Fruit fly (Drosophila melanogaster) whole organism, prepupa: ENCODE measurements around the gene Cp18.

ENCODE experiments used
- CG10631 ChIP-seq: fragments of 200-800 bp; sonication (Bioruptor generic); optimal IDR thresholded peaks from 2 replicates; lab custom pipeline; 2016; ENCODE audit warnings: missing biosample characterization, missing genetic modification characterization
- CG10669 ChIP-seq: fragments of 200-800 bp; sonication (Bioruptor generic); optimal IDR thresholded peaks from 3 replicates; lab custom pipeline; 2018; ENCODE audit warnings: missing biosample characterization, mild to moderate bottlenecking, missing genetic modification characterization, moderate library complexity
- CG11294 ChIP-seq: fragments of 200-800 bp; sonication (Bioruptor generic); IDR thresholded peaks from 2 replicates; pipeline ENCODE4 v1.3.6; 2022; ENCODE audit warnings: missing biosample characterization, missing genetic modification characterization
- CG11762 ChIP-seq: fragments of 200-800 bp; sonication (Bioruptor generic); optimal IDR thresholded peaks from 3 replicates; lab custom pipeline; 2016; ENCODE audit warnings: missing biosample characterization, missing genetic modification characterization; ENCODE audit not compliant: insufficient read depth
- CG11902 ChIP-seq: fragments of 200-800 bp; sonication (Bioruptor generic); optimal IDR thresholded peaks from 3 replicates; lab custom pipeline; 2016; ENCODE audit warnings: missing biosample characterization, missing genetic modification characterization
- CG15336 ChIP-seq: fragments of 200-800 bp; sonication (Bioruptor generic); IDR thresholded peaks from 2 replicates; pipeline ENCODE4 v1.3.6; 2022; ENCODE audit warnings: missing biosample characterization, missing genetic modification characterization
- CG16779 ChIP-seq: fragments of 200-800 bp; sonication (Bioruptor generic); optimal IDR thresholded peaks from 3 replicates; lab custom pipeline; 2017; ENCODE audit warnings: missing biosample characterization, mild to moderate bottlenecking, missing genetic modification characterization
- CG3032 ChIP-seq: fragments of 200-800 bp; optimal IDR thresholded peaks from 2 replicates; lab custom pipeline; 2019; ENCODE audit warnings: missing biosample characterization, mild to moderate bottlenecking, missing genetic modification characterization, moderate library complexity
- CG31627 ChIP-seq: fragments of 200-800 bp; sonication (Bioruptor generic); optimal IDR thresholded peaks from 3 replicates; lab custom pipeline; 2016; ENCODE audit warnings: missing biosample characterization, missing genetic modification characterization
- CG34406 ChIP-seq: fragments of 200-800 bp; sonication (Bioruptor generic); optimal IDR thresholded peaks from 3 replicates; lab custom pipeline; 2016; ENCODE audit warnings: missing biosample characterization, missing genetic modification characterization
- CG3919 ChIP-seq: fragments of 200-800 bp; sonication (Bioruptor generic); optimal IDR thresholded peaks from 3 replicates; lab custom pipeline; 2016; ENCODE audit warnings: missing biosample characterization, missing genetic modification characterization
- CG4318 ChIP-seq: fragments of 200-800 bp; sonication (Bioruptor generic); optimal IDR thresholded peaks from 3 replicates; lab custom pipeline; 2017; ENCODE audit warnings: missing biosample characterization, mild to moderate bottlenecking, missing genetic modification characterization
- CG6163 ChIP-seq: fragments of 200-800 bp; sonication (Bioruptor generic); IDR thresholded peaks from 3 replicates; pipeline ENCODE4 v1.3.6; 2022; ENCODE audit warnings: missing biosample characterization, missing genetic modification characterization
- CG6276 ChIP-seq: fragments of 200-800 bp; sonication (Bioruptor generic); optimal IDR thresholded peaks from 2 replicates; lab custom pipeline; 2017; ENCODE audit warnings: missing biosample characterization, mild to moderate bottlenecking, missing genetic modification characterization
- CG6792 ChIP-seq: fragments of 200-800 bp; sonication (Bioruptor generic); optimal IDR thresholded peaks from 3 replicates; lab custom pipeline; 2016; ENCODE audit warnings: missing biosample characterization, missing genetic modification characterization
- CG6808 ChIP-seq: fragments of 200-800 bp; sonication (Bioruptor generic); optimal IDR thresholded peaks from 3 replicates; lab custom pipeline; 2017; ENCODE audit warnings: missing biosample characterization, missing genetic modification characterization, mild to moderate bottlenecking, moderate library complexity, missing genetic modification reagents
- CG7368 ChIP-seq: fragments of 200-800 bp; sonication (Bioruptor generic); optimal IDR thresholded peaks from 3 replicates; lab custom pipeline; 2016; ENCODE audit warnings: missing biosample characterization, missing genetic modification characterization
- CG8119 ChIP-seq: fragments of 200-800 bp; sonication (Bioruptor generic); IDR thresholded peaks from 3 replicates; pipeline ENCODE4 v1.3.6; 2022; ENCODE audit warnings: missing biosample characterization, missing genetic modification characterization
- CG9139 ChIP-seq: fragments of 200-800 bp; sonication (Bioruptor generic); optimal IDR thresholded peaks from 3 replicates; lab custom pipeline; 2017; ENCODE audit warnings: missing biosample characterization, mild to moderate bottlenecking, missing genetic modification characterization
- Eip75B ChIP-seq: fragments of 200-800 bp; sonication (Bioruptor generic); optimal IDR thresholded peaks from 3 replicates; lab custom pipeline; 2016; ENCODE audit warnings: missing biosample characterization, missing genetic modification characterization
- Eip78C ChIP-seq: fragments of 200-800 bp; sonication (Bioruptor generic); peaks from one replicate; lab custom pipeline; 2016; ENCODE audit warnings: missing biosample characterization, missing genetic modification characterization
- Eip93F ChIP-seq: fragments of 200-800 bp; sonication (Bioruptor generic); optimal IDR thresholded peaks from 2 replicates; lab custom pipeline; 2016; ENCODE audit warnings: missing biosample characterization, mild to moderate bottlenecking, missing genetic modification characterization
- Ets21C ChIP-seq: fragments of 200-800 bp; sonication (Bioruptor generic); optimal IDR thresholded peaks from 3 replicates; lab custom pipeline; 2016; ENCODE audit warnings: missing biosample characterization, missing genetic modification characterization
- Ets96B ChIP-seq: fragments of 200-800 bp; optimal IDR thresholded peaks from 2 replicates; lab custom pipeline; 2019; ENCODE audit warnings: missing biosample characterization, mild to moderate bottlenecking, missing genetic modification characterization, moderate library complexity
- Gug ChIP-seq: fragments of 200-800 bp; sonication (Bioruptor generic); IDR thresholded peaks from 2 replicates; pipeline ENCODE4 v1.3.6; 2022; ENCODE audit warnings: missing biosample characterization, missing genetic modification characterization
- Hr38 ChIP-seq: sonication (Bioruptor generic); optimal IDR thresholded peaks from 2 replicates; lab custom pipeline; 2016; ENCODE audit warnings: missing biosample characterization, missing genetic modification characterization
- Hr39 ChIP-seq: fragments of 200-800 bp; sonication (Bioruptor generic); optimal IDR thresholded peaks from 2 replicates; lab custom pipeline; 2016; ENCODE audit warnings: missing biosample characterization, missing genetic modification characterization
- Hr4 ChIP-seq: fragments of 200-800 bp; sonication (Bioruptor generic); optimal IDR thresholded peaks from 3 replicates; lab custom pipeline; 2016; ENCODE audit warnings: missing biosample characterization, missing genetic modification characterization
- Lpt ChIP-seq: fragments of 200-800 bp; sonication (Bioruptor generic); optimal IDR thresholded peaks from 3 replicates; lab custom pipeline; 2016; ENCODE audit warnings: missing biosample characterization, missing genetic modification characterization
- Met ChIP-seq: fragments of 200-800 bp; sonication (Bioruptor generic); optimal IDR thresholded peaks from 3 replicates; lab custom pipeline; 2016; ENCODE audit warnings: missing biosample characterization, missing genetic modification characterization
- OdsH ChIP-seq: fragments of 200-800 bp; sonication (Bioruptor generic); optimal IDR thresholded peaks from 3 replicates; lab custom pipeline; 2016; ENCODE audit warnings: missing biosample characterization, missing genetic modification characterization
- Sox102F ChIP-seq: fragments of 200-800 bp; sonication (Bioruptor generic); optimal IDR thresholded peaks from 2 replicates; lab custom pipeline; 2016; ENCODE audit warnings: missing biosample characterization, mild to moderate bottlenecking, missing genetic modification characterization
- achi ChIP-seq: fragments of 200-800 bp; sonication (Bioruptor generic); optimal IDR thresholded peaks from 3 replicates; lab custom pipeline; 2016; ENCODE audit warnings: missing biosample characterization, missing genetic modification characterization
- acj6 ChIP-seq: fragments of 200-800 bp; sonication (Bioruptor generic); optimal IDR thresholded peaks from 3 replicates; lab custom pipeline; 2016; ENCODE audit warnings: missing biosample characterization, missing genetic modification characterization
- cyc ChIP-seq: fragments of 200-800 bp; sonication (Bioruptor generic); optimal IDR thresholded peaks from 3 replicates; lab custom pipeline; 2016; ENCODE audit warnings: missing biosample characterization, missing genetic modification characterization
- dac ChIP-seq: fragments of 200-800 bp; sonication (Bioruptor generic); optimal IDR thresholded peaks from 2 replicates; lab custom pipeline; 2017; ENCODE audit warnings: missing biosample characterization, mild to moderate bottlenecking, missing genetic modification characterization
- dsx ChIP-seq: fragments of 200-800 bp; optimal IDR thresholded peaks from 3 replicates; lab custom pipeline; 2019; ENCODE audit warnings: missing biosample characterization, mild to moderate bottlenecking, missing genetic modification characterization, moderate library complexity; ENCODE audit not compliant: poor library complexity, severe bottlenecking
- eg ChIP-seq: fragments of 200-800 bp; sonication (Bioruptor generic); IDR thresholded peaks from 3 replicates; pipeline ENCODE4 v1.3.6; 2022; ENCODE audit warnings: missing biosample characterization, missing genetic modification characterization
- fd59A ChIP-seq: fragments of 200-800 bp; sonication (Bioruptor generic); optimal IDR thresholded peaks from 2 replicates; lab custom pipeline; 2017; ENCODE audit warnings: missing biosample characterization, mild to moderate bottlenecking, missing genetic modification characterization, missing genetic modification reagents
- fd85E ChIP-seq: fragments of 200-800 bp; sonication (Bioruptor generic); optimal IDR thresholded peaks from 3 replicates; lab custom pipeline; 2016; ENCODE audit warnings: missing biosample characterization, missing genetic modification characterization
- fkh ChIP-seq: fragments of 200-800 bp; sonication (Bioruptor generic); optimal IDR thresholded peaks from 3 replicates; lab custom pipeline; 2017; ENCODE audit warnings: missing biosample characterization, mild to moderate bottlenecking, missing genetic modification characterization, moderate library complexity
- lz ChIP-seq: fragments of 200-800 bp; sonication (Bioruptor generic); optimal IDR thresholded peaks from 3 replicates; lab custom pipeline; 2016; ENCODE audit warnings: missing biosample characterization, missing genetic modification characterization
- net ChIP-seq: fragments of 200-800 bp; sonication (Bioruptor generic); optimal IDR thresholded peaks from 3 replicates; lab custom pipeline; 2016; ENCODE audit warnings: missing biosample characterization, missing genetic modification characterization
- pdm3 ChIP-seq: fragments of 200-800 bp; sonication (Bioruptor generic); optimal IDR thresholded peaks from 3 replicates; lab custom pipeline; 2016; ENCODE audit warnings: missing biosample characterization, missing genetic modification characterization
- salr ChIP-seq, 2 experiments: fragments of 200-800 bp; sonication (Bioruptor generic); optimal IDR thresholded peaks; 3 replicates each; lab custom pipeline; 2016 to 2018; ENCODE audit warnings: missing biosample characterization in 2 of 2, missing genetic modification characterization in 2 of 2, mild to moderate bottlenecking in 1 of 2
- ss ChIP-seq, 2 experiments: fragments of 200-800 bp; sonication (Bioruptor generic); optimal IDR thresholded peaks; 2 replicates in 1 of 2; 3 replicates in 1 of 2; lab custom pipeline; 2017 to 2018; ENCODE audit warnings: mild to moderate bottlenecking in 2 of 2, missing biosample characterization in 2 of 2, missing genetic modification characterization in 2 of 2, moderate library complexity in 1 of 2
- svp ChIP-seq: fragments of 200-800 bp; sonication (Bioruptor generic); peaks from one replicate; lab custom pipeline; 2016; ENCODE audit warnings: missing biosample characterization, missing genetic modification characterization
- topi ChIP-seq: fragments of 200-800 bp; sonication (Bioruptor generic); optimal IDR thresholded peaks from 3 replicates; lab custom pipeline; 2016; ENCODE audit warnings: missing biosample characterization, missing genetic modification characterization
- vri ChIP-seq: fragments of 200-800 bp; sonication (Bioruptor generic); optimal IDR thresholded peaks from 3 replicates; lab custom pipeline; 2016; ENCODE audit warnings: missing biosample characterization, mild to moderate bottlenecking, missing genetic modification characterization

The Cp18 gene

dm6 chr3L:8765493-8765892 is 38.9 kb downstream of the Cp18 start:
- TF ChIP-seq Sox102F (GFP tag; lab: Kevin White, UChicago) (no peak), Hr4 (GFP tag; lab: Kevin White, UChicago) (peak; percentile 81), Gug (GFP tag; lab: Robert Waterston, UW) (peak; percentile 93), Ets21C (GFP tag; lab: Kevin White, UChicago) (no peak), CG6276 (GFP tag; lab: Kevin White, UChicago) (peak; percentile 55), Hr38 (no peak), dsx (peak; percentile 100), vri (GFP tag; lab: Kevin White, UChicago) (no peak), CG16779 (tag; lab: Kevin White, UChicago) (no peak), CG11294 (GFP tag; lab: Robert Waterston, UW) (peak; percentile 91), CG6808 (GFP tag; lab: Kevin White, UChicago) (no peak), Ets96B (tag; lab: Kevin White, UChicago) (peak; percentile 45), CG4318 (GFP tag; lab: Kevin White, UChicago) (peak; percentile 9), CG11902 (GFP tag; lab: Kevin White, UChicago) (no peak), fd85E (GFP tag; lab: Kevin White, UChicago) (no peak), CG7368 (no peak), salr (GFP tag; optimal IDR thresholded peaks at IDR 0.05; lab: Kevin White, UChicago) (peak in 1 of 2 experiments; percentile 20), dac (GFP tag; lab: Kevin White, UChicago) (no peak), fd59A (GFP tag; lab: Kevin White, UChicago) (no peak), fkh (GFP tag; lab: Kevin White, UChicago) (no peak), Lpt (GFP tag; lab: Kevin White, UChicago) (peak; percentile 82), CG15336 (GFP tag; lab: Robert Waterston, UW) (peak; percentile 98), cyc (GFP tag; lab: Kevin White, UChicago) (no peak), Eip75B (GFP tag; lab: Kevin White, UChicago) (no peak), acj6 (no peak), CG6163 (GFP tag; lab: Robert Waterston, UW) (peak; percentile 96), Eip78C (GFP tag; lab: Kevin White, UChicago) (no peak), CG3032 (no peak), CG10631 (GFP tag; lab: Kevin White, UChicago) (no peak), net (no peak), OdsH (no peak), pdm3 (no peak), Eip93F (GFP tag; lab: Kevin White, UChicago) (no peak), CG8119 (peak; percentile 96), Met (no peak), eg (GFP tag; lab: Robert Waterston, UW) (peak; percentile 97), Hr39 (GFP tag; lab: Kevin White, UChicago) (no peak), CG3919 (no peak), achi (GFP tag; lab: Kevin White, UChicago) (peak; percentile 42), svp (GFP tag; lab: Kevin White, UChicago) (no peak), topi (GFP tag; lab: Kevin White, UChicago) (no peak)

- TF ChIP-seq CG6808 (GFP tag; lab: Kevin White, UChicago) (peak; percentile 98), Lpt (GFP tag; lab: Kevin White, UChicago) (peak; percentile 87), CG11762 (GFP tag; lab: Kevin White, UChicago) (peak; percentile 97), acj6 (peak; percentile 99), CG6276 (GFP tag; lab: Kevin White, UChicago) (peak; percentile 96), CG16779 (tag; lab: Kevin White, UChicago) (peak; percentile 88), CG31627 (GFP tag; lab: Kevin White, UChicago) (peak; percentile 99), salr (GFP tag; optimal IDR thresholded peaks at IDR 0.05; lab: Kevin White, UChicago) (peak; percentile 97 to 99), CG34406 (GFP tag; lab: Kevin White, UChicago) (peak; percentile 98), CG11294 (GFP tag; lab: Robert Waterston, UW) (peak; percentile 95), Hr38 (peak; percentile 39), Eip75B (GFP tag; lab: Kevin White, UChicago) (peak; percentile 97), net (peak; percentile 97), Hr4 (GFP tag; lab: Kevin White, UChicago) (peak; percentile 97), fd59A (GFP tag; lab: Kevin White, UChicago) (peak; percentile 99), eg (GFP tag; lab: Robert Waterston, UW) (peak; percentile 96), fd85E (GFP tag; lab: Kevin White, UChicago) (peak; percentile 95), vri (GFP tag; lab: Kevin White, UChicago) (peak; percentile 94), CG10669 (GFP tag; lab: Kevin White, UChicago) (peak; percentile 93), CG9139 (GFP tag; lab: Kevin White, UChicago) (peak; percentile 80), CG15336 (GFP tag; lab: Robert Waterston, UW) (peak; percentile 94), lz (GFP tag; lab: Kevin White, UChicago) (peak; percentile 99), CG6792 (peak; percentile 98), svp (GFP tag; lab: Kevin White, UChicago) (peak; percentile 99), ss (GFP tag; optimal IDR thresholded peaks at IDR 0.05; lab: Kevin White, UChicago) (peak; percentile 94 to 98)
These were observed 39.5 kb downstream of the Cp18 start for dm6 chr3L:8765969-8766538.
